Fruit fly (Drosophila melanogaster) whole organism, embryonic: ENCODE measurements around the gene sing.
A peak's percentile ranks its signal among the peaks of the same experiment; 100 is the strongest.

Experiments used
- BtbVII ChIP-seq: fragments of 200-800 bp; sonication (Bioruptor generic); optimal IDR thresholded peaks from 3 replicates; lab custom pipeline; 2017; ENCODE audit warnings: missing biosample characterization, mild to moderate bottlenecking, missing genetic modification characterization
- CG10147 ChIP-seq: fragments of 200-800 bp; sonication (Bioruptor generic); optimal IDR thresholded peaks from 2 replicates; lab custom pipeline; 2019; ENCODE audit warnings: missing biosample characterization, mild to moderate bottlenecking, missing genetic modification characterization, moderate library complexity
- CG1024 ChIP-seq: fragments of 200-800 bp; sonication (Bioruptor generic); IDR thresholded peaks from 2 replicates; pipeline ENCODE4 v1.3.6; 2022; ENCODE audit warnings: missing biosample characterization, missing genetic modification characterization
- CG10321 ChIP-seq: fragments of 200-800 bp; sonication (Bioruptor generic); IDR thresholded peaks from 2 replicates; pipeline ENCODE4 v1.3.6; 2022; ENCODE audit warnings: missing biosample characterization, missing genetic modification characterization
- CG10366 ChIP-seq: fragments of 200-800 bp; sonication (Bioruptor generic); IDR thresholded peaks from 2 replicates; pipeline ENCODE4 v1.3.6; 2022; ENCODE audit warnings: missing biosample characterization, missing genetic modification characterization
- CG12299 ChIP-seq: fragments of 200-800 bp; sonication (Bioruptor generic); optimal IDR thresholded peaks from 2 replicates; lab custom pipeline; 2018; ENCODE audit warnings: missing biosample characterization, mild to moderate bottlenecking, missing genetic modification characterization
- CG1602 ChIP-seq: fragments of 200-800 bp; sonication (Bioruptor generic); optimal IDR thresholded peaks from 3 replicates; lab custom pipeline; 2016; ENCODE audit warnings: missing biosample characterization, missing genetic modification characterization
- CG2120 ChIP-seq: fragments of 200-800 bp; sonication (Bioruptor generic); optimal IDR thresholded peaks from 3 replicates; lab custom pipeline; 2016; ENCODE audit warnings: missing biosample characterization, missing genetic modification characterization
- CG2678 ChIP-seq: fragments of 200-800 bp; sonication (Bioruptor generic); optimal IDR thresholded peaks from 3 replicates; lab custom pipeline; 2019; ENCODE audit warnings: missing biosample characterization, mild to moderate bottlenecking, missing genetic modification characterization, moderate library complexity
- CG2712 ChIP-seq: fragments of 200-800 bp; optimal IDR thresholded peaks from 3 replicates; lab custom pipeline; 2019; ENCODE audit warnings: missing biosample characterization, mild to moderate bottlenecking, missing genetic modification characterization, moderate library complexity
- CG2889 ChIP-seq: fragments of 200-800 bp; sonication (Bioruptor generic); IDR thresholded peaks from 3 replicates; pipeline ENCODE4 v1.3.6; 2022; ENCODE audit warnings: missing biosample characterization, missing genetic modification characterization
- CG32772 ChIP-seq: fragments of 200-800 bp; sonication (Bioruptor generic); IDR thresholded peaks from 2 replicates; pipeline ENCODE4 v1.3.6; 2022; ENCODE audit warnings: missing biosample characterization, missing genetic modification characterization
- CG33557 ChIP-seq: fragments of 200-800 bp; sonication (Bioruptor generic); optimal IDR thresholded peaks from 2 replicates; lab custom pipeline; 2019; ENCODE audit warnings: missing biosample characterization, mild to moderate bottlenecking, missing genetic modification characterization, moderate library complexity
- CG4282 ChIP-seq: fragments of 200-800 bp; sonication (Bioruptor generic); optimal IDR thresholded peaks from 2 replicates; lab custom pipeline; 2016; ENCODE audit warnings: missing biosample characterization, missing genetic modification characterization
- CG4360 ChIP-seq: fragments of 200-800 bp; sonication (Bioruptor generic); IDR thresholded peaks from 2 replicates; pipeline ENCODE4 v1.3.6; 2022; ENCODE audit warnings: missing biosample characterization, missing genetic modification characterization
- CG6683 ChIP-seq: fragments of 200-800 bp; sonication (Bioruptor generic); optimal IDR thresholded peaks from 2 replicates; lab custom pipeline; 2017; ENCODE audit warnings: missing biosample characterization, mild to moderate bottlenecking, missing genetic modification characterization, missing genetic modification reagents
- CG6689 ChIP-seq: fragments of 200-800 bp; sonication (Bioruptor generic); IDR thresholded peaks from 2 replicates; pipeline ENCODE4 v1.3.6; 2022; ENCODE audit warnings: missing biosample characterization, missing genetic modification characterization
- CG6765 ChIP-seq: fragments of 200-800 bp; sonication (Bioruptor generic); optimal IDR thresholded peaks from 3 replicates; lab custom pipeline; 2017; ENCODE audit warnings: missing biosample characterization, mild to moderate bottlenecking, missing genetic modification characterization
- CG7372 ChIP-seq: fragments of 200-800 bp; sonication (Bioruptor generic); IDR thresholded peaks from 2 replicates; pipeline ENCODE4 v1.3.6; 2022; ENCODE audit warnings: missing biosample characterization, missing genetic modification characterization
- CG7928 ChIP-seq: fragments of 200-800 bp; sonication (Bioruptor generic); optimal IDR thresholded peaks from 2 replicates; lab custom pipeline; 2017; ENCODE audit warnings: missing biosample characterization, mild to moderate bottlenecking, missing genetic modification characterization
- Deaf1 ChIP-seq: fragments of 200-800 bp; optimal IDR thresholded peaks from 3 replicates; lab custom pipeline; 2019; ENCODE audit warnings: missing biosample characterization, mild to moderate bottlenecking, missing genetic modification characterization, moderate library complexity
- Fer3 ChIP-seq: fragments of 200-800 bp; sonication (Bioruptor generic); optimal IDR thresholded peaks from 2 replicates; lab custom pipeline; 2018; ENCODE audit warnings: missing biosample characterization, mild to moderate bottlenecking, missing genetic modification characterization, moderate library complexity
- Lim3 ChIP-seq: fragments of 200-800 bp; sonication (Bioruptor generic); IDR thresholded peaks from 2 replicates; pipeline ENCODE4 v1.3.6; 2022; ENCODE audit warnings: missing biosample characterization, missing genetic modification characterization
- Nf-YA ChIP-seq: fragments of 200-800 bp; sonication (Bioruptor generic); IDR thresholded peaks from 2 replicates; pipeline ENCODE4 v1.3.6; 2022; ENCODE audit warnings: missing biosample characterization, missing genetic modification characterization
- Optix ChIP-seq: fragments of 200-800 bp; sonication (Bioruptor generic); IDR thresholded peaks from 3 replicates; pipeline ENCODE4 v1.3.6; 2022; ENCODE audit warnings: missing biosample characterization, missing genetic modification characterization
- Poxn ChIP-seq: fragments of 200-800 bp; sonication (Bioruptor generic); IDR thresholded peaks from 2 replicates; pipeline ENCODE4 v1.3.6; 2022; ENCODE audit warnings: missing biosample characterization, missing genetic modification characterization
- Rfx ChIP-seq: fragments of 200-800 bp; sonication (Bioruptor generic); IDR thresholded peaks from 2 replicates; pipeline ENCODE4 v1.3.6; 2022; ENCODE audit warnings: missing biosample characterization, missing genetic modification characterization
- Scr ChIP-seq: fragments of 200-800 bp; sonication (Bioruptor generic); IDR thresholded peaks from 2 replicates; pipeline ENCODE4 v1.3.6; 2022; ENCODE audit warnings: missing biosample characterization, missing genetic modification characterization; ENCODE audit not compliant: partially characterized antibody
- Six4 ChIP-seq: fragments of 200-800 bp; sonication (Bioruptor generic); optimal IDR thresholded peaks from 2 replicates; lab custom pipeline; 2016; ENCODE audit warnings: missing biosample characterization, missing genetic modification characterization
- Stat92E ChIP-seq, 3 experiments: fragments of >200 bp in 2 of 3; fragments of 200-800 bp in 1 of 3; sonication (Bioruptor generic) in 1 of 3; optimal IDR thresholded peaks; 2 replicates each; lab custom pipeline; 2017 to 2019; ENCODE audit warnings: missing biosample characterization in 3 of 3, missing genetic modification characterization in 3 of 3, mild to moderate bottlenecking in 1 of 3, moderate library complexity in 1 of 3
- TFAM ChIP-seq: fragments of 200-800 bp; sonication (Bioruptor generic); optimal IDR thresholded peaks from 2 replicates; lab custom pipeline; 2017; ENCODE audit warnings: missing biosample characterization, missing genetic modification characterization, inconsistent platforms
- cad ChIP-seq: fragments of >200 bp; optimal IDR thresholded peaks from 2 replicates; lab custom pipeline; 2017; ENCODE audit warnings: missing biosample characterization, missing genetic modification characterization
- dpn ChIP-seq, 2 experiments: fragments of 200-800 bp; sonication (Bioruptor generic); optimal IDR thresholded peaks; 3 replicates each; lab custom pipeline; 2016; ENCODE audit warnings: missing biosample characterization in 2 of 2, missing genetic modification characterization in 2 of 2
- ewg ChIP-seq: fragments of 200-800 bp; sonication (Bioruptor generic); optimal IDR thresholded peaks from 3 replicates; lab custom pipeline; 2017; ENCODE audit warnings: mild to moderate bottlenecking, missing biosample characterization, missing genetic modification reagents, missing genetic modification characterization
- fru ChIP-seq: fragments of >200 bp; optimal IDR thresholded peaks from 2 replicates; lab custom pipeline; 2017
- grau ChIP-seq: fragments of 200-800 bp; optimal IDR thresholded peaks from 3 replicates; lab custom pipeline; 2019; ENCODE audit warnings: missing biosample characterization, mild to moderate bottlenecking, missing genetic modification characterization, moderate library complexity
- hbn ChIP-seq: fragments of 200-800 bp; sonication (Bioruptor generic); IDR thresholded peaks from 2 replicates; pipeline ENCODE4 v1.3.6; 2022; ENCODE audit warnings: missing biosample characterization, missing genetic modification characterization; ENCODE audit not compliant: partially characterized antibody
- hth ChIP-seq: fragments of >200 bp; optimal IDR thresholded peaks from 2 replicates; lab custom pipeline; 2017; ENCODE audit warnings: inconsistent platforms
- jing ChIP-seq: fragments of 200-800 bp; sonication (Bioruptor generic); optimal IDR thresholded peaks from 2 replicates; lab custom pipeline; 2018; ENCODE audit warnings: missing biosample characterization, mild to moderate bottlenecking, missing genetic modification characterization
- knrl ChIP-seq: fragments of 200-800 bp; sonication (Bioruptor generic); IDR thresholded peaks from 3 replicates; pipeline ENCODE4 v1.3.6; 2022; ENCODE audit warnings: missing biosample characterization, missing genetic modification characterization; ENCODE audit not compliant: partially characterized antibody
- lilli ChIP-seq: fragments of 200-800 bp; sonication (Bioruptor generic); optimal IDR thresholded peaks from 3 replicates; lab custom pipeline; 2016; ENCODE audit warnings: missing biosample characterization, missing genetic modification characterization
- luna ChIP-seq: fragments of 200-800 bp; sonication (Bioruptor generic); optimal IDR thresholded peaks from 2 replicates; lab custom pipeline; 2016; ENCODE audit warnings: missing biosample characterization, missing genetic modification characterization
- mld ChIP-seq: fragments of 200-800 bp; sonication (Bioruptor generic); IDR thresholded peaks from 3 replicates; pipeline ENCODE4 v1.3.6; 2022; ENCODE audit warnings: missing biosample characterization, missing genetic modification characterization; ENCODE audit not compliant: partially characterized antibody
- p53 ChIP-seq: fragments of 200-800 bp; sonication (Bioruptor generic); optimal IDR thresholded peaks from 2 replicates; lab custom pipeline; 2016; ENCODE audit warnings: missing biosample characterization, missing genetic modification characterization
- repo ChIP-seq: fragments of 200-800 bp; sonication (Bioruptor generic); optimal IDR thresholded peaks from 2 replicates; lab custom pipeline; 2016; ENCODE audit warnings: missing biosample characterization, missing genetic modification characterization
- ro ChIP-seq: fragments of 200-800 bp; sonication (Bioruptor generic); IDR thresholded peaks from 2 replicates; pipeline ENCODE4 v1.3.6; 2022; ENCODE audit warnings: missing biosample characterization, missing genetic modification characterization
- sens-2 ChIP-seq: fragments of 200-800 bp; sonication (Bioruptor generic); IDR thresholded peaks from 2 replicates; pipeline ENCODE4 v1.3.6; 2022; ENCODE audit warnings: missing biosample characterization, missing genetic modification characterization
- ssp ChIP-seq: fragments of 200-800 bp; sonication (Bioruptor generic); IDR thresholded peaks from 2 replicates; pipeline ENCODE4 v1.3.6; 2022; ENCODE audit warnings: missing biosample characterization, missing genetic modification characterization
- tap ChIP-seq: fragments of 200-800 bp; optimal IDR thresholded peaks from 3 replicates; lab custom pipeline; 2019; ENCODE audit warnings: missing biosample characterization, mild to moderate bottlenecking, missing genetic modification characterization, moderate library complexity
- wek ChIP-seq: fragments of 200-800 bp; sonication (Bioruptor generic); optimal IDR thresholded peaks from 3 replicates; lab custom pipeline; 2018; ENCODE audit warnings: missing biosample characterization, mild to moderate bottlenecking, missing genetic modification characterization, moderate library complexity
- zen2 ChIP-seq: fragments of 200-800 bp; sonication (Bioruptor generic); IDR thresholded peaks from 3 replicates; pipeline ENCODE4 v1.3.6; 2022; ENCODE audit warnings: missing biosample characterization, missing genetic modification characterization; ENCODE audit not compliant: partially characterized antibody
- zfh1 ChIP-seq: fragments of 200-800 bp; sonication (Bioruptor generic); IDR thresholded peaks from 3 replicates; pipeline ENCODE4 v1.3.6; 2022; ENCODE audit warnings: missing biosample characterization, missing genetic modification characterization

Gene sing

DNA sequence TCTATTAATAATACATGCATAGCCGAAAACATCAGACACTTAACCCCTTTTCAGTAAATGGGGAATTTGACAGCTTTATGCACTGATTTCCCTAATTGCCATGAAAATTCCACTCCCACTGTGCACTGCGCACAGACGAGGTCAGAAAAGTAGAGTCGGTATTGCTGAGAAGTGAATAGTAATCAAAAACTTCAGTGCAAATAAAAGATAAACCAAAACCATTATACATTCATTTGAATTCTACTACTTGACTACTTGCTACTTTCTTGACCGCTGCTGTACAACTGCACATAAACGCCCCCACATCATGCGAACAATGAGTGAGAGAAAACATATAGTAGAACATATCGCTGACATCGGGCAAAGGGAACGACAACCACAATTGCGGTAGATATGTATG, 12.3 kb downstream of the sing start (continued):
- TF ChIP-seq TFAM (peak; percentile 66), Fer3 (tag; lab: Kevin White, UChicago) (peak; percentile 69), mld (GFP tag; lab: Robert Waterston, UW) (no peak), Scr (GFP tag; lab: Robert Waterston, UW) (no peak), Lim3 (peak; percentile 46; the same call in 1 of the 2 replicates), ro (peak; percentile 59), CG2120 (GFP tag; lab: Kevin White, UChicago) (peak; percentile 67), CG10366 (GFP tag; lab: Robert Waterston, UW) (peak; percentile 87), Poxn (GFP tag; lab: Robert Waterston, UW) (no peak), Rfx (peak; percentile 78), Deaf1 (tag; lab: Kevin White, UChicago) (peak; percentile 44), CG7928 (GFP tag; lab: Kevin White, UChicago) (peak; percentile 1), BtbVII (GFP tag; lab: Kevin White, UChicago) (peak; percentile 43), Stat92E (GFP tag; optimal IDR thresholded peaks at IDR 0.05; lab: Kevin White, UChicago) (peak in 1 of 3 experiments; percentile 45), CG6765 (GFP tag; lab: Kevin White, UChicago) (no peak), cad (GFP tag; lab: Kevin White, UChicago) (no peak), Nf-YA (GFP tag; lab: Robert Waterston, UW) (peak; percentile 79), CG32772 (peak; percentile 83), zfh1 (GFP tag; lab: Robert Waterston, UW) (peak; percentile 94), CG2889 (GFP tag; lab: Robert Waterston, UW) (peak; percentile 84), CG6689 (GFP tag; lab: Robert Waterston, UW) (peak; percentile 89), lilli (GFP tag; lab: Kevin White, UChicago) (peak; percentile 76), hth (lab: Kevin White, UChicago) (no peak), ssp (GFP tag; lab: Robert Waterston, UW) (peak; percentile 76), wek (GFP tag; lab: Kevin White, UChicago) (peak; percentile 74), CG10321 (GFP tag; lab: Robert Waterston, UW) (peak; percentile 55; the same call in 1 of the 2 replicates), sens-2 (GFP tag; lab: Robert Waterston, UW) (peak; percentile 93), jing (peak; percentile 89), CG1602 (GFP tag; lab: Kevin White, UChicago) (peak; percentile 76), repo (GFP tag; lab: Kevin White, UChicago) (peak; percentile 82), p53 (GFP tag; lab: Kevin White, UChicago) (peak; percentile 31), ewg (peak; percentile 81), luna (GFP tag; lab: Kevin White, UChicago) (no peak), CG7372 (GFP tag; lab: Robert Waterston, UW) (peak; percentile 74; the same call in 1 of the 2 replicates), fru (lab: Kevin White, UChicago) (no peak), hbn (no peak), CG4282 (GFP tag; lab: Kevin White, UChicago) (peak; percentile 61), CG12299 (tag; lab: Kevin White, UChicago) (peak; percentile 42), dpn (GFP tag; optimal IDR thresholded peaks at IDR 0.05; lab: Kevin White, UChicago) (peak; percentile 82 to 89), CG2678 (tag; lab: Kevin White, UChicago) (peak; percentile 84), Optix (GFP tag; lab: Robert Waterston, UW) (peak; percentile 93), CG2712 (peak; percentile 90), CG33557 (GFP tag; lab: Kevin White, UChicago) (peak; percentile 71), zen2 (GFP tag; lab: Robert Waterston, UW) (no peak), CG1024 (GFP tag; lab: Robert Waterston, UW) (peak; percentile 87), tap (tag; lab: Kevin White, UChicago) (peak; percentile 88), CG4360 (peak; percentile 68), Six4 (peak; percentile 82), CG6683 (GFP tag; lab: Kevin White, UChicago) (peak; percentile 25), CG10147 (peak; percentile 67), grau (peak; percentile 79), knrl (GFP tag; lab: Robert Waterston, UW) (no peak)
